Worm (Caenorhabditis elegans) whole organism, late embryonic: ENCODE measurements around the gene clc-1.

ENCODE experiments used
- C08G9.2 ChIP-seq: sonication (generic microtip); optimal IDR thresholded peaks from 2 replicates; lab custom pipeline; 2016; ENCODE audit warnings: mild to moderate bottlenecking, missing genetic modification characterization, moderate library complexity, missing compliant biosample characterization
- C38D4.7 ChIP-seq: fragments of 200-800 bp; sonication (Bioruptor generic); optimal IDR thresholded peaks from 2 replicates; lab custom pipeline; 2018; ENCODE audit warnings: mild to moderate bottlenecking, missing genetic modification characterization, moderate library complexity, missing compliant biosample characterization
- F13H6.1 ChIP-seq: sonication (generic microtip); optimal IDR thresholded peaks from 2 replicates; lab custom pipeline; 2016; ENCODE audit warnings: missing genetic modification characterization, missing compliant biosample characterization
- K02D7.2 ChIP-seq: sonication (generic microtip); optimal IDR thresholded peaks from 2 replicates; lab custom pipeline; 2017; ENCODE audit warnings: mild to moderate bottlenecking, missing genetic modification characterization, missing compliant biosample characterization
- K09A11.1 ChIP-seq: sonication (generic microtip); optimal IDR thresholded peaks from 2 replicates; lab custom pipeline; 2017; ENCODE audit warnings: antibody characterized with exemption, mild to moderate bottlenecking, missing genetic modification characterization, missing compliant biosample characterization; ENCODE audit not compliant: insufficient read depth
- Y22D7AL.16 ChIP-seq: sonication (generic microtip); optimal IDR thresholded peaks from 2 replicates; lab custom pipeline; 2016; ENCODE audit warnings: missing genetic modification characterization, missing compliant biosample characterization
- ahr-1 ChIP-seq: sonication (generic microtip); optimal IDR thresholded peaks from 2 replicates; lab custom pipeline; 2016; ENCODE audit warnings: missing genetic modification characterization, missing compliant biosample characterization
- ceh-14 ChIP-seq: sonication (generic microtip); optimal IDR thresholded peaks from 2 replicates; lab custom pipeline; 2016; ENCODE audit warnings: missing genotype, missing genetic modification characterization, missing compliant biosample characterization
- ceh-18 ChIP-seq: sonication (generic microtip); optimal IDR thresholded peaks from 2 replicates; lab custom pipeline; 2016; ENCODE audit warnings: missing genetic modification characterization, missing compliant biosample characterization
- ceh-19 ChIP-seq: fragments of 200-800 bp; sonication (Bioruptor generic); optimal IDR thresholded peaks from 2 replicates; lab custom pipeline; 2018; ENCODE audit warnings: mild to moderate bottlenecking, missing genetic modification characterization, missing compliant biosample characterization
- ceh-2 ChIP-seq: sonication (generic microtip); optimal IDR thresholded peaks from 2 replicates; lab custom pipeline; 2016; ENCODE audit warnings: missing genotype, missing genetic modification characterization, missing compliant biosample characterization
- ceh-24 ChIP-seq: sonication (generic microtip); optimal IDR thresholded peaks from 2 replicates; lab custom pipeline; 2016; ENCODE audit warnings: mild to moderate bottlenecking, missing genetic modification characterization, missing compliant biosample characterization
- ceh-31 ChIP-seq: sonication (generic microtip); optimal IDR thresholded peaks from 2 replicates; lab custom pipeline; 2016; ENCODE audit warnings: missing genetic modification characterization, missing compliant biosample characterization
- ceh-34 ChIP-seq: sonication (generic microtip); optimal IDR thresholded peaks from 2 replicates; lab custom pipeline; 2016; ENCODE audit warnings: mild to moderate bottlenecking, missing genetic modification characterization, missing compliant biosample characterization
- ceh-48 ChIP-seq: sonication (generic microtip); optimal IDR thresholded peaks from 2 replicates; lab custom pipeline; 2016; ENCODE audit warnings: missing genetic modification characterization, inconsistent platforms, missing compliant biosample characterization
- ceh-6 ChIP-seq: fragments of 200-800 bp; sonication (Bioruptor generic); optimal IDR thresholded peaks from 2 replicates; lab custom pipeline; 2018; ENCODE audit warnings: mild to moderate bottlenecking, missing genetic modification characterization, missing compliant biosample characterization
- ceh-9 ChIP-seq: sonication (generic microtip); optimal IDR thresholded peaks from 2 replicates; lab custom pipeline; 2016; ENCODE audit warnings: mild to moderate bottlenecking, missing genetic modification characterization, inconsistent platforms, missing compliant biosample characterization
- che-1 ChIP-seq: sonication (generic microtip); optimal IDR thresholded peaks from 2 replicates; lab custom pipeline; 2016; ENCODE audit warnings: mild to moderate bottlenecking, missing genetic modification characterization, missing compliant biosample characterization
- dmd-4 ChIP-seq: sonication (generic microtip); optimal IDR thresholded peaks from 2 replicates; lab custom pipeline; 2016; ENCODE audit warnings: borderline replicate concordance, missing genetic modification characterization, missing compliant biosample characterization
- elt-4 ChIP-seq: sonication (generic microtip); optimal IDR thresholded peaks from 2 replicates; lab custom pipeline; 2016; ENCODE audit warnings: missing genetic modification characterization, missing compliant biosample characterization
- ets-4 ChIP-seq: sonication (generic microtip); optimal IDR thresholded peaks from 2 replicates; lab custom pipeline; 2016; ENCODE audit warnings: missing genetic modification characterization, missing compliant biosample characterization
- eyg-1 ChIP-seq: sonication (generic microtip); optimal IDR thresholded peaks from 2 replicates; lab custom pipeline; 2016; ENCODE audit warnings: missing genotype, missing genetic modification characterization, missing compliant biosample characterization
- fax-1 ChIP-seq: sonication (generic microtip); optimal IDR thresholded peaks from 2 replicates; lab custom pipeline; 2016; ENCODE audit warnings: missing genotype, missing genetic modification characterization, missing compliant biosample characterization
- fkh-10 ChIP-seq: fragments of 150-350 bp; optimal IDR thresholded peaks from 2 replicates; lab custom pipeline; 2014; ENCODE audit warnings: missing biosample characterization, missing genetic modification reagents, missing genetic modification characterization
- fkh-6 ChIP-seq: sonication (generic microtip); optimal IDR thresholded peaks from 2 replicates; lab custom pipeline; 2016; ENCODE audit warnings: missing genetic modification characterization, missing compliant biosample characterization
- hlh-13 ChIP-seq: fragments of 200-800 bp; sonication (Bioruptor generic); optimal IDR thresholded peaks from 2 replicates; lab custom pipeline; 2018; ENCODE audit warnings: mild to moderate bottlenecking, missing genetic modification characterization, missing compliant biosample characterization
- hlh-15 ChIP-seq: sonication (generic microtip); optimal IDR thresholded peaks from 2 replicates; lab custom pipeline; 2016; ENCODE audit warnings: missing genetic modification characterization, missing compliant biosample characterization
- hlh-30 ChIP-seq: sonication (generic microtip); optimal IDR thresholded peaks from 2 replicates; lab custom pipeline; 2017; ENCODE audit warnings: antibody characterized with exemption, missing genetic modification characterization, missing compliant biosample characterization; ENCODE audit not compliant: insufficient read depth
- hlh-6 ChIP-seq: sonication (generic microtip); optimal IDR thresholded peaks from 2 replicates; lab custom pipeline; 2016; ENCODE audit warnings: missing genotype, missing genetic modification characterization, missing compliant biosample characterization
- lin-11 ChIP-seq: fragments of 200-800 bp; sonication (Bioruptor generic); optimal IDR thresholded peaks from 2 replicates; lab custom pipeline; 2018; ENCODE audit warnings: mild to moderate bottlenecking, missing genetic modification characterization, missing compliant biosample characterization
- mec-3 ChIP-seq: sonication (generic microtip); optimal IDR thresholded peaks from 2 replicates; lab custom pipeline; 2016; ENCODE audit warnings: borderline replicate concordance, missing genetic modification characterization, missing compliant biosample characterization
- nhr-232 ChIP-seq: sonication (generic microtip); optimal IDR thresholded peaks from 2 replicates; lab custom pipeline; 2016; ENCODE audit warnings: missing genetic modification characterization, missing compliant biosample characterization
- pag-3 ChIP-seq: sonication (generic microtip); optimal IDR thresholded peaks from 2 replicates; lab custom pipeline; 2016; ENCODE audit warnings: missing compliant biosample characterization, missing genetic modification characterization, borderline replicate concordance
- pax-1 ChIP-seq: fragments of 150-350 bp; optimal IDR thresholded peaks from 2 replicates; lab custom pipeline; 2014; ENCODE audit warnings: missing biosample characterization, missing genetic modification characterization
- pha-4 ChIP-seq: fragments of 150-350 bp; optimal IDR thresholded peaks from 2 replicates; lab custom pipeline; 2018; ENCODE audit warnings: missing biosample characterization, missing genetic modification reagents, missing genetic modification characterization
- pqm-1 ChIP-seq: sonication (generic microtip); optimal IDR thresholded peaks from 2 replicates; lab custom pipeline; 2016; ENCODE audit warnings: missing genetic modification characterization, missing compliant biosample characterization
- rnt-1 ChIP-seq: sonication (generic microtip); optimal IDR thresholded peaks from 2 replicates; lab custom pipeline; 2016; ENCODE audit warnings: missing genetic modification characterization, missing compliant biosample characterization
- sox-2 ChIP-seq: fragments of 200-800 bp; sonication (Bioruptor generic); IDR thresholded peaks from 2 replicates; pipeline ENCODE4 v1.3.6; 2022; ENCODE audit warnings: missing genetic modification reagents, missing genetic modification characterization, missing compliant biosample characterization
- sox-4 ChIP-seq: sonication (generic microtip); optimal IDR thresholded peaks from 2 replicates; lab custom pipeline; 2017; ENCODE audit warnings: mild to moderate bottlenecking, missing genetic modification characterization, inconsistent platforms, missing compliant biosample characterization
- syd-9 ChIP-seq: sonication (generic microtip); optimal IDR thresholded peaks from 2 replicates; lab custom pipeline; 2016; ENCODE audit warnings: mild to moderate bottlenecking, missing genetic modification characterization, moderate library complexity, missing compliant biosample characterization
- tbx-2 ChIP-seq: sonication (generic microtip); optimal IDR thresholded peaks from 2 replicates; lab custom pipeline; 2016; ENCODE audit warnings: missing genetic modification characterization, missing compliant biosample characterization
- tbx-7 ChIP-seq: sonication (generic microtip); optimal IDR thresholded peaks from 2 replicates; lab custom pipeline; 2016; ENCODE audit warnings: missing genotype, missing genetic modification characterization, missing compliant biosample characterization
- ttx-3 ChIP-seq: sonication (generic microtip); optimal IDR thresholded peaks from 2 replicates; lab custom pipeline; 2016; ENCODE audit warnings: missing genetic modification reagents, missing genetic modification characterization, missing compliant biosample characterization
- unc-3 ChIP-seq, 2 experiments: fragments of 200-800 bp in 1 of 2; sonication (Bioruptor generic) in 1 of 2; sonication (generic microtip) in 1 of 2; conservative IDR thresholded peaks in 1 of 2; optimal IDR thresholded peaks in 1 of 2; 2 replicates each; pipeline versions ENCODE4 v1.3.6 to Lab custom; 2016 to 2022; ENCODE audit warnings: missing compliant biosample characterization in 2 of 2, missing genetic modification characterization in 2 of 2, missing genetic modification reagents in 1 of 2
- unc-42 ChIP-seq: sonication (generic microtip); optimal IDR thresholded peaks from 2 replicates; lab custom pipeline; 2016; ENCODE audit warnings: missing genotype, missing genetic modification characterization, missing compliant biosample characterization
- unc-55 ChIP-seq: sonication (generic microtip); optimal IDR thresholded peaks from 2 replicates; lab custom pipeline; 2017; ENCODE audit warnings: missing biosample characterization, missing genetic modification reagents, missing genetic modification characterization
- unc-86 ChIP-seq: sonication (generic microtip); optimal IDR thresholded peaks from 2 replicates; lab custom pipeline; 2016; ENCODE audit warnings: missing genetic modification characterization, missing compliant biosample characterization
- ztf-16 ChIP-seq: sonication (generic microtip); optimal IDR thresholded peaks from 2 replicates; lab custom pipeline; 2017; ENCODE audit warnings: missing genetic modification characterization, missing compliant biosample characterization

Gene clc-1

ce11 chrX:11093985-11094593 is 46.8 kb downstream of the clc-1 start (continued):
- TF ChIP-seq C38D4.7 (peak; percentile 19), fkh-10 (GFP tag; lab: Kevin White, UChicago) (peak; percentile 91), tbx-2 (tag; lab: Kevin White, UChicago) (peak; percentile 97), ceh-9 (tag; lab: Kevin White, UChicago) (no peak), pax-1 (tag; lab: Kevin White, UChicago) (peak; percentile 96), tbx-7 (tag; lab: Kevin White, UChicago) (peak; percentile 78), sox-4 (tag; lab: Kevin White, UChicago) (peak; percentile 46), hlh-13 (GFP tag; lab: Kevin White, UChicago) (peak; percentile 58), mec-3 (tag; lab: Kevin White, UChicago) (no peak), ceh-34 (peak; percentile 99), unc-86 (tag; lab: Kevin White, UChicago) (peak; percentile 95), unc-42 (tag; lab: Kevin White, UChicago) (peak; percentile 98), ceh-6 (GFP tag; lab: Kevin White, UChicago) (peak; percentile 66), fax-1 (tag; lab: Kevin White, UChicago) (peak; percentile 51), elt-4 (no peak), ceh-2 (tag; lab: Kevin White, UChicago) (peak; percentile 81), unc-55 (peak; percentile 96), ets-4 (tag; lab: Kevin White, UChicago) (peak; percentile 74), hlh-15 (tag; lab: Kevin White, UChicago) (peak; percentile 89), che-1 (peak; percentile 52), pag-3 (tag; lab: Kevin White, UChicago) (peak; percentile 39), fkh-6 (tag; lab: Kevin White, UChicago) (peak; percentile 66), ztf-16 (tag; lab: Kevin White, UChicago) (peak; percentile 95), rnt-1 (tag; lab: Kevin White, UChicago) (peak; percentile 99)

- TF ChIP-seq pha-4 (tag; lab: Kevin White, UChicago) (no peak), syd-9 (tag; lab: Kevin White, UChicago) (peak; percentile 59), sox-2 (GFP tag; lab: Robert Waterston, UW) (peak; percentile 63), C08G9.2 (tag; lab: Kevin White, UChicago) (peak; percentile 64), rnt-1 (tag; lab: Kevin White, UChicago) (peak; percentile 78), ceh-24 (tag; lab: Kevin White, UChicago) (no peak), fax-1 (tag; lab: Kevin White, UChicago) (peak; percentile 56), ceh-2 (tag; lab: Kevin White, UChicago) (peak; percentile 68), ceh-6 (GFP tag; lab: Kevin White, UChicago) (peak; percentile 77), K09A11.1 (peak; percentile 34), hlh-6 (tag; lab: Kevin White, UChicago) (peak; percentile 87), hlh-30 (tag; lab: Kevin White, UChicago) (peak; percentile 20), K02D7.2 (tag; lab: Kevin White, UChicago) (peak; percentile 35), dmd-4 (tag; lab: Kevin White, UChicago) (peak; percentile 61), ceh-9 (tag; lab: Kevin White, UChicago) (no peak), unc-3 (GFP tag; conservative IDR thresholded peaks at IDR 0.05; lab: Robert Waterston, UW) (peak; percentile 77), unc-3 (tag; optimal IDR thresholded peaks at IDR 0.05; lab: Kevin White, UChicago) (peak; percentile 55), ceh-14 (tag; lab: Kevin White, UChicago) (peak; percentile 37), ets-4 (tag; lab: Kevin White, UChicago) (peak; percentile 22), ceh-31 (tag; lab: Kevin White, UChicago) (peak; percentile 78), ceh-48 (tag; lab: Kevin White, UChicago) (peak; percentile 62), F13H6.1 (tag; lab: Kevin White, UChicago) (peak; percentile 59), Y22D7AL.16 (peak; percentile 19), fkh-6 (tag; lab: Kevin White, UChicago) (peak; percentile 69), pqm-1 (tag; lab: Kevin White, UChicago) (peak; percentile 47), lin-11 (peak; percentile 53), sox-4 (tag; lab: Kevin White, UChicago) (peak; percentile 40), ahr-1 (peak; percentile 29), eyg-1 (tag; lab: Kevin White, UChicago) (peak; percentile 66), elt-4 (peak; percentile 67), unc-42 (tag; lab: Kevin White, UChicago) (peak; percentile 68), ceh-18 (tag; lab: Kevin White, UChicago) (peak; percentile 76), ceh-19 (GFP tag; lab: Kevin White, UChicago) (peak; percentile 41), ttx-3 (peak; percentile 73), nhr-232 (tag; lab: Kevin White, UChicago) (peak; percentile 71)
Measured at ce11 chrX:11095480-11095879, 48.2 kb downstream of the clc-1 start.
